Worm (Caenorhabditis elegans) whole organism, late embryonic: Measurements from ENCODE around the gene Y16B4A.2.

ENCODE experiments used
- C08G9.2 ChIP-seq: sonication (generic microtip); optimal IDR thresholded peaks from 2 replicates; lab custom pipeline; 2016; ENCODE audit warnings: mild to moderate bottlenecking, missing genetic modification characterization, moderate library complexity, missing compliant biosample characterization
- Y22D7AL.16 ChIP-seq: sonication (generic microtip); optimal IDR thresholded peaks from 2 replicates; lab custom pipeline; 2016; ENCODE audit warnings: missing genetic modification characterization, missing compliant biosample characterization
- ets-4 ChIP-seq: sonication (generic microtip); optimal IDR thresholded peaks from 2 replicates; lab custom pipeline; 2016; ENCODE audit warnings: missing genetic modification characterization, missing compliant biosample characterization
- fkh-6 ChIP-seq: sonication (generic microtip); optimal IDR thresholded peaks from 2 replicates; lab custom pipeline; 2016; ENCODE audit warnings: missing genetic modification characterization, missing compliant biosample characterization
- hlh-30 ChIP-seq: sonication (generic microtip); optimal IDR thresholded peaks from 2 replicates; lab custom pipeline; 2017; ENCODE audit warnings: antibody characterized with exemption, missing genetic modification characterization, missing compliant biosample characterization; ENCODE audit not compliant: insufficient read depth
- nfya-1 ChIP-seq: sonication (generic microtip); optimal IDR thresholded peaks from 2 replicates; lab custom pipeline; 2017; ENCODE audit warnings: missing genetic modification characterization, mild to moderate bottlenecking, missing compliant biosample characterization, antibody characterized with exemption, moderate library complexity
- npax-4 ChIP-seq: sonication (generic microtip); optimal IDR thresholded peaks from 2 replicates; lab custom pipeline; 2016; ENCODE audit warnings: missing genetic modification characterization, missing compliant biosample characterization
- pax-1 ChIP-seq: fragments of 150-350 bp; optimal IDR thresholded peaks from 2 replicates; lab custom pipeline; 2014; ENCODE audit warnings: missing biosample characterization, missing genetic modification characterization
- pha-2 ChIP-seq: sonication (generic microtip); optimal IDR thresholded peaks from 2 replicates; lab custom pipeline; 2017; ENCODE audit warnings: mild to moderate bottlenecking, missing genetic modification characterization, missing compliant biosample characterization
- pha-4 ChIP-seq: fragments of 150-350 bp; optimal IDR thresholded peaks from 2 replicates; lab custom pipeline; 2018; ENCODE audit warnings: missing biosample characterization, missing genetic modification reagents, missing genetic modification characterization
- rnt-1 ChIP-seq: sonication (generic microtip); optimal IDR thresholded peaks from 2 replicates; lab custom pipeline; 2016; ENCODE audit warnings: missing genetic modification characterization, missing compliant biosample characterization

DNA sequence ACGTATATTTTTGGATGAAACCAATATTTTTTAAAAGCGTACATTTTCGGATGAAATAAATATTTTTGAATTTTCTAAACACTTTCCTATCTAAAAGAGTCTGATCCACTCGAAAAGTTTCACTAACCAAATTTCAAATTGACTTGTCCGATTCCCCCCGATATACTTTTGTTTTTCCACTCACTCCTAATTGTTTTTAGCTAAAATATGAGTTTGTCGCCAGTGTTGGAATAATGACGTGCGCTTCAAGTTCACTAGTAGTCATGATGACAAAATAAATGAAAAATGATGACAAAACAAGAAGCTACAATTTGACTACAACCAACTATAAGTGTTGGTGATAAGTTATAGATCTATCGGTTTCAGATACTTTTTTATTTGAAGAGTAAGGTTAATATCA, 37.1 kb upstream of the Y16B4A.2 start:
- TF ChIP-seq nfya-1 (tag; lab: Kevin White, UChicago) (no peak), pha-4 (no peak), pha-2 (tag; lab: Kevin White, UChicago) (no peak), fkh-6 (tag; lab: Kevin White, UChicago) (no peak), pax-1 (tag; lab: Kevin White, UChicago) (no peak), rnt-1 (tag; lab: Kevin White, UChicago) (no peak), ets-4 (tag; lab: Kevin White, UChicago) (no peak), npax-4 (tag; lab: Kevin White, UChicago) (no peak), C08G9.2 (no peak), hlh-30 (tag; lab: Kevin White, UChicago) (no peak), Y22D7AL.16 (tag; lab: Kevin White, UChicago) (no peak)
